Fruit fly (Drosophila melanogaster) whole organism, prepupa: ENCODE data around the gene rush.

Source experiments
- Blimp-1 ChIP-seq: fragments of 200-800 bp; sonication (Bioruptor generic); optimal IDR thresholded peaks from 3 replicates; lab custom pipeline; 2017; ENCODE audit warnings: missing biosample characterization, missing genetic modification characterization, mild to moderate bottlenecking, moderate library complexity, missing genetic modification reagents
- CG11294 ChIP-seq: fragments of 200-800 bp; sonication (Bioruptor generic); IDR thresholded peaks from 2 replicates; pipeline ENCODE4 v1.3.6; 2022; ENCODE audit warnings: missing biosample characterization, missing genetic modification characterization
- CG11762 ChIP-seq: fragments of 200-800 bp; sonication (Bioruptor generic); optimal IDR thresholded peaks from 3 replicates; lab custom pipeline; 2016; ENCODE audit warnings: missing biosample characterization, missing genetic modification characterization; ENCODE audit not compliant: insufficient read depth
- CG16779 ChIP-seq: fragments of 200-800 bp; sonication (Bioruptor generic); optimal IDR thresholded peaks from 3 replicates; lab custom pipeline; 2017; ENCODE audit warnings: missing biosample characterization, mild to moderate bottlenecking, missing genetic modification characterization
- CG31627 ChIP-seq: fragments of 200-800 bp; sonication (Bioruptor generic); optimal IDR thresholded peaks from 3 replicates; lab custom pipeline; 2016; ENCODE audit warnings: missing biosample characterization, missing genetic modification characterization
- CG3919 ChIP-seq: fragments of 200-800 bp; sonication (Bioruptor generic); optimal IDR thresholded peaks from 3 replicates; lab custom pipeline; 2016; ENCODE audit warnings: missing biosample characterization, missing genetic modification characterization
- CG6792 ChIP-seq: fragments of 200-800 bp; sonication (Bioruptor generic); optimal IDR thresholded peaks from 3 replicates; lab custom pipeline; 2016; ENCODE audit warnings: missing biosample characterization, missing genetic modification characterization
- CG6808 ChIP-seq: fragments of 200-800 bp; sonication (Bioruptor generic); optimal IDR thresholded peaks from 3 replicates; lab custom pipeline; 2017; ENCODE audit warnings: missing biosample characterization, missing genetic modification characterization, mild to moderate bottlenecking, moderate library complexity, missing genetic modification reagents
- CG6854 ChIP-seq: fragments of 200-800 bp; sonication (Bioruptor generic); optimal IDR thresholded peaks from 2 replicates; lab custom pipeline; 2017; ENCODE audit warnings: missing biosample characterization, mild to moderate bottlenecking, missing genetic modification characterization
- Eip75B ChIP-seq: fragments of 200-800 bp; sonication (Bioruptor generic); optimal IDR thresholded peaks from 3 replicates; lab custom pipeline; 2016; ENCODE audit warnings: missing biosample characterization, missing genetic modification characterization
- Ets96B ChIP-seq: fragments of 200-800 bp; optimal IDR thresholded peaks from 2 replicates; lab custom pipeline; 2019; ENCODE audit warnings: missing biosample characterization, mild to moderate bottlenecking, missing genetic modification characterization, moderate library complexity
- Gug ChIP-seq: fragments of 200-800 bp; sonication (Bioruptor generic); IDR thresholded peaks from 2 replicates; pipeline ENCODE4 v1.3.6; 2022; ENCODE audit warnings: missing biosample characterization, missing genetic modification characterization
- Hr4 ChIP-seq: fragments of 200-800 bp; sonication (Bioruptor generic); optimal IDR thresholded peaks from 3 replicates; lab custom pipeline; 2016; ENCODE audit warnings: missing biosample characterization, missing genetic modification characterization
- Lpt ChIP-seq: fragments of 200-800 bp; sonication (Bioruptor generic); optimal IDR thresholded peaks from 3 replicates; lab custom pipeline; 2016; ENCODE audit warnings: missing biosample characterization, missing genetic modification characterization
- Met ChIP-seq: fragments of 200-800 bp; sonication (Bioruptor generic); optimal IDR thresholded peaks from 3 replicates; lab custom pipeline; 2016; ENCODE audit warnings: missing biosample characterization, missing genetic modification characterization
- Smox ChIP-seq: fragments of 200-800 bp; sonication (Bioruptor generic); optimal IDR thresholded peaks from 3 replicates; lab custom pipeline; 2016; ENCODE audit warnings: missing biosample characterization, missing genetic modification characterization
- Sox14 ChIP-seq: fragments of 200-800 bp; sonication (Bioruptor generic); optimal IDR thresholded peaks from 3 replicates; lab custom pipeline; 2016; ENCODE audit warnings: missing biosample characterization, missing genetic modification characterization
- Sox15 ChIP-seq: fragments of 200-800 bp; sonication (Bioruptor generic); optimal IDR thresholded peaks from 3 replicates; lab custom pipeline; 2016; ENCODE audit warnings: missing biosample characterization, missing genetic modification characterization
- achi ChIP-seq: fragments of 200-800 bp; sonication (Bioruptor generic); optimal IDR thresholded peaks from 3 replicates; lab custom pipeline; 2016; ENCODE audit warnings: missing biosample characterization, missing genetic modification characterization
- acj6 ChIP-seq: fragments of 200-800 bp; sonication (Bioruptor generic); optimal IDR thresholded peaks from 3 replicates; lab custom pipeline; 2016; ENCODE audit warnings: missing biosample characterization, missing genetic modification characterization
- cyc ChIP-seq: fragments of 200-800 bp; sonication (Bioruptor generic); optimal IDR thresholded peaks from 3 replicates; lab custom pipeline; 2016; ENCODE audit warnings: missing biosample characterization, missing genetic modification characterization
- dac ChIP-seq: fragments of 200-800 bp; sonication (Bioruptor generic); optimal IDR thresholded peaks from 2 replicates; lab custom pipeline; 2017; ENCODE audit warnings: missing biosample characterization, mild to moderate bottlenecking, missing genetic modification characterization
- dsx ChIP-seq: fragments of 200-800 bp; optimal IDR thresholded peaks from 3 replicates; lab custom pipeline; 2019; ENCODE audit warnings: missing biosample characterization, mild to moderate bottlenecking, missing genetic modification characterization, moderate library complexity; ENCODE audit not compliant: poor library complexity, severe bottlenecking
- esn ChIP-seq: fragments of 200-800 bp; sonication (Bioruptor generic); optimal IDR thresholded peaks from 2 replicates; lab custom pipeline; 2016; ENCODE audit warnings: missing biosample characterization, mild to moderate bottlenecking, missing genetic modification characterization, moderate library complexity
- fd59A ChIP-seq: fragments of 200-800 bp; sonication (Bioruptor generic); optimal IDR thresholded peaks from 2 replicates; lab custom pipeline; 2017; ENCODE audit warnings: missing biosample characterization, mild to moderate bottlenecking, missing genetic modification characterization, missing genetic modification reagents
- fkh ChIP-seq: fragments of 200-800 bp; sonication (Bioruptor generic); optimal IDR thresholded peaks from 3 replicates; lab custom pipeline; 2017; ENCODE audit warnings: missing biosample characterization, mild to moderate bottlenecking, missing genetic modification characterization, moderate library complexity
- lz ChIP-seq: fragments of 200-800 bp; sonication (Bioruptor generic); optimal IDR thresholded peaks from 3 replicates; lab custom pipeline; 2016; ENCODE audit warnings: missing biosample characterization, missing genetic modification characterization
- spab ChIP-seq: fragments of 200-800 bp; sonication (Bioruptor generic); optimal IDR thresholded peaks from 2 replicates; lab custom pipeline; 2017; ENCODE audit warnings: missing biosample characterization, mild to moderate bottlenecking, missing genetic modification characterization, missing genetic modification reagents
- ss ChIP-seq, 2 experiments: fragments of 200-800 bp; sonication (Bioruptor generic); optimal IDR thresholded peaks; 2 replicates in 1 of 2; 3 replicates in 1 of 2; lab custom pipeline; 2017 to 2018; ENCODE audit warnings: mild to moderate bottlenecking in 2 of 2, missing biosample characterization in 2 of 2, missing genetic modification characterization in 2 of 2, moderate library complexity in 1 of 2
- topi ChIP-seq: fragments of 200-800 bp; sonication (Bioruptor generic); optimal IDR thresholded peaks from 3 replicates; lab custom pipeline; 2016; ENCODE audit warnings: missing biosample characterization, missing genetic modification characterization
- vri ChIP-seq: fragments of 200-800 bp; sonication (Bioruptor generic); optimal IDR thresholded peaks from 3 replicates; lab custom pipeline; 2016; ENCODE audit warnings: missing biosample characterization, mild to moderate bottlenecking, missing genetic modification characterization

The rush gene

DNA sequence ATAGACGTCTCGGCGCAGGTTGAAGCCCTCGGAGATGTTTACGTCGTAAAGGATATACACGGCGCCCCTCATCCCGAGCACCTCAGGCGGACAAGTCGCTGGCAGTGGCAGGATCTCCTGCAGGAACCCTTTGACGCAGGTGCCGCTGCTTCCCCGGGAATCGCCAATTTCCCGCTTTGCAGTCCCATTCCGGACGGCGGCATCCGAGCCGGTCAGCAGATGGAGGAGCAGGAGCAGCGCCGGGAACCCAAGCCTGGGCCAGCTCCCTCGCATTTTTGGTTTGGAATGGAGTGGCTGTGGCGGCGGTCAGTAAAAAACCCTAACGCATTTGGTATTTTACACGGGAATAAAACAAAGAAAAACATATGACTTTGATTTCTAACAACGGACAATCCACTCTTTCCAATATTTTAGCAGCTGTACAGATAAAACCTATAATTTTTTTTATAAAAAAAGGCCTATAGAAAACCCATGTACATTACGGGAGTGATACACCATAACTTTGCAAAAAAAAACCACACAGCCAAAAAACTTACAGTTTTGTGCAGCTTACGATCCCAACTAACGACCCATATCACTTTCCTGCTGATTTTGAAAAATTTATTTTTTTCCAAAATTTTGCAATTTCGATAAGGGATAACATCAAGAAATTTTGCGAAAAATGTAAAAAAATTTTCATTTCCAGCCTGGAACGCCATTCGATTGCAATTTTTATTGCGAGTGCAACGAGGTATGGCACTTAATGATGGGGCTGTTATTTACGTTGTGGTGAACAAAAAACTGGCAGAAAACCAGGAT is 12.4 kb upstream of the rush start, which contains the start of the genes O-fut2 and CG14777 (continued):
- TF ChIP-seq Met (GFP tag; lab: Kevin White, UChicago) (no peak), Sox14 (GFP tag; lab: Kevin White, UChicago) (peak; percentile 78), Ets96B (tag; lab: Kevin White, UChicago) (peak; percentile 13), CG31627 (peak; percentile 59), esn (GFP tag; lab: Kevin White, UChicago) (peak; percentile 69), cyc (GFP tag; lab: Kevin White, UChicago) (peak; percentile 47), CG3919 (GFP tag; lab: Kevin White, UChicago) (peak; percentile 53), Gug (GFP tag; lab: Robert Waterston, UW) (peak; percentile 60; the same call in 1 of the 2 replicates), Eip75B (GFP tag; lab: Kevin White, UChicago) (peak; percentile 57), vri (no peak), Blimp-1 (GFP tag; lab: Kevin White, UChicago) (no peak), CG6854 (GFP tag; lab: Kevin White, UChicago) (no peak), fkh (no peak)

- TF ChIP-seq CG11762 (GFP tag; lab: Kevin White, UChicago) = no peak
- TF ChIP-seq CG11294 (GFP tag; lab: Robert Waterston, UW) = 0 out of 2 replicates have a peak, but pooled peaks have one; percentile 1
- no peak for TF ChIP-seq Smox (GFP tag; lab: Kevin White, UChicago)
- TF ChIP-seq CG16779 (tag; lab: Kevin White, UChicago) = peak; percentile 34
- TF ChIP-seq ss (GFP tag; optimal IDR thresholded peaks at IDR 0.05; lab: Kevin White, UChicago) = peak in 1 of 2 experiments; percentile 16
- TF ChIP-seq fd59A (GFP tag; lab: Kevin White, UChicago) = no peak
- TF ChIP-seq Met (GFP tag; lab: Kevin White, UChicago) = peak; percentile 0
- TF ChIP-seq Eip75B (GFP tag; lab: Kevin White, UChicago) = no peak
- TF ChIP-seq CG6854 (GFP tag; lab: Kevin White, UChicago) = no peak
- no peak for TF ChIP-seq topi (GFP tag; lab: Kevin White, UChicago)
- TF ChIP-seq, all 60 proteins: peak for 4
These were observed 11.6 kb upstream of the rush start for dm6 chrX:1466505-1467381.

dm6 chrX:1467382-1467592 is 11.1 kb upstream of the rush start, which contains the start of gene CG14778:
TSS of gene CG14778 (plus strand) at chrX:1467493.
- TF ChIP-seq CG11762 (GFP tag; lab: Kevin White, UChicago) (no peak), Met (GFP tag; lab: Kevin White, UChicago) (no peak), Blimp-1 (GFP tag; lab: Kevin White, UChicago) (no peak), acj6 (GFP tag; lab: Kevin White, UChicago) (no peak), CG6808 (no peak), dac (GFP tag; lab: Kevin White, UChicago) (no peak), Hr4 (GFP tag; lab: Kevin White, UChicago) (no peak), achi (GFP tag; lab: Kevin White, UChicago) (no peak), Sox15 (GFP tag; lab: Kevin White, UChicago) (no peak), lz (GFP tag; lab: Kevin White, UChicago) (no peak), dsx (GFP tag; lab: Kevin White, UChicago) (no peak), Eip75B (GFP tag; lab: Kevin White, UChicago) (no peak), Lpt (GFP tag; lab: Kevin White, UChicago) (no peak), CG6792 (GFP tag; lab: Kevin White, UChicago) (no peak), ss (GFP tag; optimal IDR thresholded peaks at IDR 0.05; lab: Kevin White, UChicago) (no peak), spab (GFP tag; lab: Kevin White, UChicago) (no peak)
